Worm (Caenorhabditis elegans) whole organism, L2 larva: ENCODE data around the gene pas-1.

ENCODE experiments used
- C34F6.9 ChIP-seq: fragments of 150-350 bp; optimal IDR thresholded peaks from 2 replicates; lab custom pipeline; 2014; ENCODE audit warnings: missing biosample characterization, missing genetic modification characterization
- ZK546.5 ChIP-seq: sonication (generic microtip); optimal IDR thresholded peaks from 2 replicates; lab custom pipeline; 2017; ENCODE audit warnings: missing biosample characterization, missing genetic modification characterization
- aly-2 ChIP-seq: fragments of 150-350 bp; optimal IDR thresholded peaks from 2 replicates; lab custom pipeline; 2014; ENCODE audit warnings: missing biosample characterization, missing genetic modification characterization
- ama-1 ChIP-seq: fragments of 150-350 bp; optimal IDR thresholded peaks from 2 replicates; lab custom pipeline; 2018; ENCODE audit warnings: inconsistent platforms
- blmp-1 ChIP-seq: sonication (generic microtip); optimal IDR thresholded peaks from 2 replicates; lab custom pipeline; 2017; ENCODE audit warnings: missing genetic modification characterization, mild to moderate bottlenecking, missing compliant biosample characterization, antibody characterized with exemption, moderate library complexity; ENCODE audit not compliant: insufficient read depth
- ceh-16 ChIP-seq: fragments of 150-350 bp; optimal IDR thresholded peaks from 2 replicates; lab custom pipeline; 2014; ENCODE audit warnings: missing biosample characterization, missing genetic modification characterization
- crh-2 ChIP-seq: sonication (generic microtip); optimal IDR thresholded peaks from 2 replicates; lab custom pipeline; 2017; ENCODE audit warnings: missing biosample characterization, missing genetic modification characterization
- dmd-4 ChIP-seq: sonication (generic microtip); optimal IDR thresholded peaks from 2 replicates; lab custom pipeline; 2017; ENCODE audit warnings: missing biosample characterization, missing genetic modification characterization
- egl-27 ChIP-seq: sonication (generic microtip); optimal IDR thresholded peaks from 3 replicates; lab custom pipeline; 2017; ENCODE audit warnings: missing biosample characterization, missing genetic modification reagents, missing genetic modification characterization
- fos-1 ChIP-seq: fragments of 150-350 bp; optimal IDR thresholded peaks from 2 replicates; lab custom pipeline; 2014; ENCODE audit warnings: missing biosample characterization, missing genetic modification characterization
- gmeb-1 ChIP-seq: fragments of 150-350 bp; optimal IDR thresholded peaks from 2 replicates; lab custom pipeline; 2014; ENCODE audit warnings: missing biosample characterization, missing genetic modification characterization
- lin-11 ChIP-seq: fragments of 150-350 bp; sonication (generic microtip); optimal IDR thresholded peaks from 2 replicates; lab custom pipeline; 2014; ENCODE audit warnings: missing biosample characterization, missing genetic modification characterization, inconsistent platforms, mixed read lengths
- lin-13 ChIP-seq: fragments of 150-350 bp; optimal IDR thresholded peaks from 2 replicates; lab custom pipeline; 2014; ENCODE audit warnings: missing biosample characterization, missing genetic modification reagents, missing genetic modification characterization
- mab-5 ChIP-seq: fragments of 150-350 bp; optimal IDR thresholded peaks from 2 replicates; lab custom pipeline; 2014; ENCODE audit warnings: missing biosample characterization, missing genetic modification characterization
- mbf-1 ChIP-seq: sonication (generic microtip); optimal IDR thresholded peaks from 2 replicates; lab custom pipeline; 2017; ENCODE audit warnings: missing biosample characterization, missing genetic modification characterization
- nhr-10 ChIP-seq: sonication (generic microtip); optimal IDR thresholded peaks from 2 replicates; lab custom pipeline; 2017; ENCODE audit warnings: missing biosample characterization, missing genetic modification characterization
- nhr-129 ChIP-seq: fragments of 150-350 bp; optimal IDR thresholded peaks from 2 replicates; lab custom pipeline; 2014; ENCODE audit warnings: missing biosample characterization, missing genetic modification characterization
- nhr-21 ChIP-seq: fragments of 150-350 bp; optimal IDR thresholded peaks from 2 replicates; lab custom pipeline; 2014; ENCODE audit warnings: missing biosample characterization, missing genetic modification characterization
- nhr-23 ChIP-seq: fragments of 150-350 bp; optimal IDR thresholded peaks from 2 replicates; lab custom pipeline; 2014; ENCODE audit warnings: missing biosample characterization, missing genetic modification reagents, missing genetic modification characterization
- nhr-237 ChIP-seq: fragments of 150-350 bp; optimal IDR thresholded peaks from 2 replicates; lab custom pipeline; 2014; ENCODE audit warnings: missing biosample characterization, missing genetic modification characterization
- nhr-25 ChIP-seq: fragments of 150-350 bp; sonication (generic microtip); optimal IDR thresholded peaks from 3 replicates; lab custom pipeline; 2014; ENCODE audit warnings: missing biosample characterization, missing genetic modification characterization
- nhr-6 ChIP-seq: fragments of 150-350 bp; optimal IDR thresholded peaks from 2 replicates; lab custom pipeline; 2014; ENCODE audit warnings: missing biosample characterization, missing genetic modification characterization
- peb-1 ChIP-seq: fragments of 150-350 bp; optimal IDR thresholded peaks from 2 replicates; lab custom pipeline; 2014; ENCODE audit warnings: missing biosample characterization, missing genetic modification characterization
- sem-4 ChIP-seq: fragments of 150-350 bp; optimal IDR thresholded peaks from 2 replicates; lab custom pipeline; 2014; ENCODE audit warnings: missing biosample characterization, missing genetic modification reagents, missing genetic modification characterization
- skn-1 ChIP-seq: sonication (generic microtip); optimal IDR thresholded peaks from 2 replicates; lab custom pipeline; 2017; ENCODE audit warnings: missing biosample characterization, missing genetic modification characterization
- sma-3 ChIP-seq: sonication (generic microtip); optimal IDR thresholded peaks from 2 replicates; lab custom pipeline; 2016; ENCODE audit warnings: missing genetic modification reagents, missing genetic modification characterization, missing compliant biosample characterization
- sma-9 ChIP-seq, 2 experiments: fragments of 150-350 bp in 1 of 2; sonication (generic microtip) in 1 of 2; optimal IDR thresholded peaks; 2 replicates each; lab custom pipeline; 2014 to 2016; ENCODE audit warnings: missing genetic modification characterization in 2 of 2, mild to moderate bottlenecking in 1 of 2, missing biosample characterization in 1 of 2, missing compliant biosample characterization in 1 of 2, missing genetic modification reagents in 1 of 2, moderate library complexity in 1 of 2
- snpc-4 ChIP-seq: fragments of 150-350 bp; optimal IDR thresholded peaks from 2 replicates; lab custom pipeline; 2014; ENCODE audit warnings: missing biosample characterization, missing genetic modification characterization
- unc-39 ChIP-seq: fragments of 150-350 bp; optimal IDR thresholded peaks from 2 replicates; lab custom pipeline; 2014; ENCODE audit warnings: missing biosample characterization, missing genetic modification characterization
- unc-55 ChIP-seq: fragments of 150-350 bp; sonication (generic microtip); optimal IDR thresholded peaks from 3 replicates; lab custom pipeline; 2014; ENCODE audit warnings: missing biosample characterization, missing genetic modification reagents, missing genetic modification characterization
- unc-62 ChIP-seq: fragments of 150-350 bp; optimal IDR thresholded peaks from 2 replicates; lab custom pipeline; 2014; ENCODE audit warnings: missing biosample characterization, missing genetic modification reagents, missing genetic modification characterization
- zag-1 ChIP-seq: fragments of 150-350 bp; optimal IDR thresholded peaks from 2 replicates; lab custom pipeline; 2014; ENCODE audit warnings: missing biosample characterization, missing genetic modification characterization
- ztf-1 ChIP-seq: fragments of 200-800 bp; sonication (Bioruptor generic); conservative IDR thresholded peaks from 2 replicates; pipeline ENCODE4 v1.3.6; 2022; ENCODE audit warnings: missing genetic modification characterization, missing compliant biosample characterization
- ztf-11 ChIP-seq: sonication (generic microtip); optimal IDR thresholded peaks from 2 replicates; lab custom pipeline; 2017; ENCODE audit warnings: missing biosample characterization, missing genetic modification characterization
- ztf-4 ChIP-seq: fragments of 150-350 bp; optimal IDR thresholded peaks from 2 replicates; lab custom pipeline; 2014; ENCODE audit warnings: missing biosample characterization, missing genetic modification characterization

pas-1 gene

DNA sequence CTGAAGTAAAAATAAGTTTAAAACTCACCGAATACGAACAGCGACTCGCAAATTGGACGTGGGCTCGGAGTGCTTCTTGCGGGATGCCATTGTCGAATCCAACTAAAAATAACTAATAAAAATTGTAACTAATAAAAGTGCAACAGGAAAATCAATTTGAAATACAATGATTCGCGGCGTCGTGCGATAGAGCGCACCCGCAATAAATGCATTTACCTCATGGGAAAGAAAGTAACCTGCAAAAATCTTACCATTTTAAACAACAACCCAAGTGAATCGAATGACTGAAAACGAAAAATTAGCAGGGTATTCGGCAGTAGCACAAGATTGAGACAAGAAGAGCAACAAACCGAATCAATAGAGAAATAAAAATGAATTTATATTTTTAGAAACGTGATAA, 34.2 kb upstream of the pas-1 start, which contains the start of gene bmk-1:
Gene bmk-1 (minus strand): TSS at position 359 of the 400 bp plus-strand sequence.
- TF ChIP-seq gmeb-1 (tag; lab: Kevin White, UChicago) (peak; percentile 70), nhr-10 (tag; lab: Kevin White, UChicago) (no peak), sem-4 (tag; lab: Kevin White, UChicago) (no peak), nhr-129 (tag; lab: Kevin White, UChicago) (no peak)
- TF ChIP-seq, all 48 proteins: peak for 1

ce11 chrV:14449397-14449796, 27.0 kb upstream of the pas-1 start, which contains the start of gene F23B12.7:
TSS of gene F23B12.7 (plus strand) at chrV:14449697.
- TF ChIP-seq lin-13 (GFP tag; lab: Kevin White, UChicago) (no peak), skn-1 (tag; lab: Kevin White, UChicago) (no peak), dmd-4 (tag; lab: Kevin White, UChicago) (no peak), ztf-11 (tag; lab: Kevin White, UChicago) (no peak), unc-62 (GFP tag; lab: Kevin White, UChicago) (no peak), sma-9 (GFP tag; optimal IDR thresholded peaks at IDR 0.05; lab: Kevin White, UChicago) (no peak), sma-9 (tag; optimal IDR thresholded peaks at IDR 0.05; lab: Kevin White, UChicago) (no peak), mbf-1 (tag; lab: Kevin White, UChicago) (no peak), sma-3 (GFP tag; lab: Kevin White, UChicago) (no peak), snpc-4 (tag; lab: Kevin White, UChicago) (no peak)

- no peak for TF ChIP-seq lin-13 (GFP tag; lab: Kevin White, UChicago)
- TF ChIP-seq gmeb-1 (tag; lab: Kevin White, UChicago), result no peak
- TF ChIP-seq blmp-1, result no peak
- TF ChIP-seq nhr-21 (tag; lab: Kevin White, UChicago), result peak; percentile 35
Observed at ce11 chrV:14448669-14449068, 26.3 kb upstream of the pas-1 start.

- TF ChIP-seq unc-55 (GFP tag; lab: Kevin White, UChicago) (peak; percentile 9), fos-1 (tag; lab: Kevin White, UChicago) (peak; percentile 80), gmeb-1 (tag; lab: Kevin White, UChicago) (peak; percentile 10), crh-2 (tag; lab: Kevin White, UChicago) (peak; percentile 8), ceh-16 (tag; lab: Kevin White, UChicago) (no peak), ztf-4 (tag; lab: Kevin White, UChicago) (no peak), nhr-10 (tag; lab: Kevin White, UChicago) (no peak)
Observed at ce11 chrV:14447240-14447763, 24.9 kb upstream of the pas-1 start, which contains the start of the genes dlat-1 and fntb-1. TSS of gene dlat-1 (minus strand) at chrV:14447290. TSS of gene fntb-1 (plus strand) at chrV:14447651.

DNA sequence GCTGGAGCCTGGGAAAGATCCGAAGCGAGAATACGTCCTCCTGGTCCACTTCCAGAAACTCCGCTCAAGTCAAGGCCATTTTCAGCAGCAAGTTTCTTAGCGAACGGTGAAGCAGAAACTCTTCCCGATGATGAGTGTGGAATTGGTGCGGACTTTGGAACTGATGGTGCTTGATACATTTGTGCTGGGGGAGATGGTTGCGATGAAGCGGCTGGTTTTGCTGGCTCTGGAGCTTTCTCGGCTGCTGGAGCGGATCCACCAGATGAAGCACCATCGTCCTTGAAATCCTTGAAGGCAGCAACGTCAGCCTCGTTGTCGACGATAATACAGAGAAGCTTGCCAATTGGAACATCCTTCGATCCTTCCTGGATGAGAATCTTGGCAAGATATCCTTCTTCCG, 24.0 kb upstream of the pas-1 start:
- TF ChIP-seq unc-39 (tag; lab: Kevin White, UChicago) (no peak), gmeb-1 (tag; lab: Kevin White, UChicago) (no peak), nhr-25 (tag; lab: Kevin White, UChicago) (no peak), crh-2 (tag; lab: Kevin White, UChicago) (no peak), sem-4 (tag; lab: Kevin White, UChicago) (no peak), snpc-4 (tag; lab: Kevin White, UChicago) (no peak), aly-2 (tag; lab: Kevin White, UChicago) (no peak), zag-1 (tag; lab: Kevin White, UChicago) (no peak), nhr-21 (tag; lab: Kevin White, UChicago) (no peak)

ce11 chrV:14440841-14441240, 18.4 kb upstream of the pas-1 start, which contains the start of gene F23B12.4:
TSS of gene F23B12.4 (plus strand) at chrV:14441141.
- TF ChIP-seq C34F6.9, result no peak
- no peak for TF ChIP-seq nhr-23 (tag; lab: Kevin White, UChicago)
- no peak for TF ChIP-seq lin-11 (tag; lab: Kevin White, UChicago)
- TF ChIP-seq ZK546.5 (tag; lab: Kevin White, UChicago), result no peak
- TF ChIP-seq nhr-10 (tag; lab: Kevin White, UChicago), result no peak
- no peak for TF ChIP-seq nhr-6
- TF ChIP-seq dmd-4 (tag; lab: Kevin White, UChicago), result no peak
- no peak for TF ChIP-seq zag-1 (tag; lab: Kevin White, UChicago)
- no peak for TF ChIP-seq mab-5
- no peak for TF ChIP-seq ztf-1 (GFP tag; lab: Robert Waterston, UW)
- no peak for TF ChIP-seq nhr-237
- no peak for TF ChIP-seq peb-1
- TF ChIP-seq crh-2 (tag; lab: Kevin White, UChicago), result no peak
- TF ChIP-seq ama-1, result no peak
- no peak for TF ChIP-seq unc-39 (tag; lab: Kevin White, UChicago)
- no peak for TF ChIP-seq egl-27 (tag; lab: Kevin White, UChicago)
- no peak for TF ChIP-seq ztf-4 (tag; lab: Kevin White, UChicago)
- no peak for TF ChIP-seq fos-1 (tag; lab: Kevin White, UChicago)
- no peak for TF ChIP-seq sem-4 (tag; lab: Kevin White, UChicago)
